Worm (Caenorhabditis elegans) whole organism, mixed stage, embryonic: ENCODE measurements around the gene mcm-5.

Source experiments
- ces-1 ChIP-seq: fragments of 150-350 bp; optimal IDR thresholded peaks from 2 replicates; lab custom pipeline; 2014; ENCODE audit warnings: missing biosample characterization, missing genetic modification reagents, missing genetic modification characterization
- drap-1 ChIP-seq: fragments of 200-800 bp; sonication (Bioruptor generic); optimal IDR thresholded peaks from 3 replicates; lab custom pipeline; 2018; ENCODE audit warnings: mild to moderate bottlenecking, missing genetic modification characterization, missing compliant biosample characterization
- lsy-2 ChIP-seq: fragments of 150-350 bp; optimal IDR thresholded peaks from 2 replicates; lab custom pipeline; 2014; ENCODE audit warnings: missing biosample characterization, missing genetic modification characterization
- mep-1 ChIP-seq: fragments of 150-350 bp; optimal IDR thresholded peaks from 2 replicates; lab custom pipeline; 2017; ENCODE audit warnings: missing biosample characterization, missing genetic modification reagents, missing genetic modification characterization, inconsistent platforms
- nhr-2 ChIP-seq: fragments of 150-350 bp; optimal IDR thresholded peaks from 2 replicates; lab custom pipeline; 2014; ENCODE audit warnings: missing biosample characterization, missing genetic modification characterization
- pha-4 ChIP-seq: fragments of 150-350 bp; optimal IDR thresholded peaks from 2 replicates; lab custom pipeline; 2018; ENCODE audit warnings: missing biosample characterization, missing genetic modification reagents, missing genetic modification characterization
- tbx-8 ChIP-seq: fragments of 200-800 bp; sonication (Bioruptor generic); optimal IDR thresholded peaks from 2 replicates; lab custom pipeline; 2018; ENCODE audit warnings: mild to moderate bottlenecking, missing genetic modification characterization, moderate library complexity, missing compliant biosample characterization
- unc-39 ChIP-seq: fragments of 150-350 bp; optimal IDR thresholded peaks from 2 replicates; lab custom pipeline; 2014; ENCODE audit warnings: missing biosample characterization, missing genetic modification characterization
- unc-62 ChIP-seq: fragments of 150-350 bp; optimal IDR thresholded peaks from 2 replicates; lab custom pipeline; 2014; ENCODE audit warnings: missing biosample characterization, missing genetic modification reagents, missing genetic modification characterization
- ztf-11 ChIP-seq: fragments of 150-350 bp; optimal IDR thresholded peaks from 2 replicates; lab custom pipeline; 2014; ENCODE audit warnings: missing biosample characterization, missing genetic modification characterization

ce11 chrIII:4269220-4269935 lies 21.7 kb downstream of the mcm-5 start, which contains the start of the genes sftb-1 and R10E4.1:
- TF ChIP-seq drap-1 (GFP tag; lab: Kevin White, UChicago) = no peak
- peak; percentile 51 for TF ChIP-seq lsy-2 (tag; lab: Kevin White, UChicago)
- no peak for TF ChIP-seq tbx-8 (GFP tag; lab: Kevin White, UChicago)
- TF ChIP-seq unc-39 = no peak
- TF ChIP-seq ztf-11 = no peak
- TF ChIP-seq pha-4 (tag; lab: Kevin White, UChicago) = peak; percentile 45
- no peak for TF ChIP-seq nhr-2 (tag; lab: Kevin White, UChicago)
- peak; percentile 25 for TF ChIP-seq ces-1 (GFP tag; lab: Kevin White, UChicago)
- no peak for TF ChIP-seq unc-62
- peak; percentile 66 for TF ChIP-seq mep-1
